Worm (Caenorhabditis elegans) whole organism, L4/young adult: ENCODE measurements around the gene B0334.20.

Experiments used
- W03F9.2 ChIP-seq: fragments of 150-350 bp; optimal IDR thresholded peaks from 2 replicates; lab custom pipeline; 2014; ENCODE audit warnings: missing biosample characterization, missing genetic modification characterization
- dao-5 ChIP-seq: sonication (generic microtip); optimal IDR thresholded peaks from 2 replicates; lab custom pipeline; 2016; ENCODE audit warnings: missing genotype, missing genetic modification characterization, moderate library complexity, missing compliant biosample characterization
- him-1 ChIP-seq: sonication (generic microtip); optimal IDR thresholded peaks from 2 replicates; lab custom pipeline; 2016; ENCODE audit warnings: missing genotype, missing genetic modification reagents, missing genetic modification characterization, missing compliant biosample characterization

DNA sequence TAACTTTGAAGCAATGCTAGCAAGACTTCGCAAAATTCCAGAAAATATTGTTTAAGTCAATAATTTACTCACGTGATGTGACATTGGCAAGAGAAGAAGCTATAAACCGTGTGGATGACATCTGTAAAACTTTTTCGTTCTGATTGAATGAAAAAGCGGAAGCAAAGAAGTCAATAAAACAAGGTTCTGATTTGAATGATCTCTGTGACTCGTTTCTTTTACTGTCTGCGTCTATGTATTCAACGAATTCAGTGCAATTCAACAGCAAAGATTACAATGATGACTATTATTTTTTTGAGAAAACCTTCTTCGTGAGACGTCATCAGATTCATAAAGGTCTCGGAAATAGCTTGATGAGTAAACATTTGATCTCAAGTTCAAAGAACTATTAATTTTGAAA, 7.4 kb downstream of the B0334.20 start, which contains the start of gene hacl-1:
- TF ChIP-seq dao-5 (tag; lab: Kevin White, UChicago) (no peak), W03F9.2 (tag; lab: Kevin White, UChicago) (no peak), him-1 (tag; lab: Kevin White, UChicago) (no peak)
